Worm (Caenorhabditis elegans) whole organism, late embryonic: ENCODE data around the gene Y5H2A.1.

Experiments used
- T23F11.4 ChIP-seq: fragments of 200-800 bp; sonication (Bioruptor generic); optimal IDR thresholded peaks from 2 replicates; lab custom pipeline; 2018; ENCODE audit warnings: mild to moderate bottlenecking, missing genetic modification characterization, missing compliant biosample characterization
- Y22D7AL.16 ChIP-seq: sonication (generic microtip); optimal IDR thresholded peaks from 2 replicates; lab custom pipeline; 2016; ENCODE audit warnings: missing genetic modification characterization, missing compliant biosample characterization
- ahr-1 ChIP-seq: sonication (generic microtip); optimal IDR thresholded peaks from 2 replicates; lab custom pipeline; 2016; ENCODE audit warnings: missing genetic modification characterization, missing compliant biosample characterization
- ama-1 ChIP-seq: fragments of 150-350 bp; optimal IDR thresholded peaks from 2 replicates; lab custom pipeline; 2014
- ceh-18 ChIP-seq: sonication (generic microtip); optimal IDR thresholded peaks from 2 replicates; lab custom pipeline; 2016; ENCODE audit warnings: missing genetic modification characterization, missing compliant biosample characterization
- ceh-2 ChIP-seq: sonication (generic microtip); optimal IDR thresholded peaks from 2 replicates; lab custom pipeline; 2016; ENCODE audit warnings: missing genotype, missing genetic modification characterization, missing compliant biosample characterization
- ceh-24 ChIP-seq: sonication (generic microtip); optimal IDR thresholded peaks from 2 replicates; lab custom pipeline; 2016; ENCODE audit warnings: mild to moderate bottlenecking, missing genetic modification characterization, missing compliant biosample characterization
- ceh-30 ChIP-seq: fragments of 150-350 bp; optimal IDR thresholded peaks from 2 replicates; lab custom pipeline; 2014; ENCODE audit warnings: missing biosample characterization, missing genetic modification characterization
- ceh-48 ChIP-seq: sonication (generic microtip); optimal IDR thresholded peaks from 2 replicates; lab custom pipeline; 2016; ENCODE audit warnings: missing genetic modification characterization, inconsistent platforms, missing compliant biosample characterization
- ceh-6 ChIP-seq: fragments of 200-800 bp; sonication (Bioruptor generic); optimal IDR thresholded peaks from 2 replicates; lab custom pipeline; 2018; ENCODE audit warnings: mild to moderate bottlenecking, missing genetic modification characterization, missing compliant biosample characterization
- ceh-9 ChIP-seq: sonication (generic microtip); optimal IDR thresholded peaks from 2 replicates; lab custom pipeline; 2016; ENCODE audit warnings: mild to moderate bottlenecking, missing genetic modification characterization, inconsistent platforms, missing compliant biosample characterization
- dmd-4 ChIP-seq: sonication (generic microtip); optimal IDR thresholded peaks from 2 replicates; lab custom pipeline; 2016; ENCODE audit warnings: borderline replicate concordance, missing genetic modification characterization, missing compliant biosample characterization
- dve-1 ChIP-seq: sonication (generic microtip); optimal IDR thresholded peaks from 2 replicates; lab custom pipeline; 2017; ENCODE audit warnings: antibody characterized with exemption, mild to moderate bottlenecking, missing genetic modification characterization, missing compliant biosample characterization
- eyg-1 ChIP-seq: sonication (generic microtip); optimal IDR thresholded peaks from 2 replicates; lab custom pipeline; 2016; ENCODE audit warnings: missing genotype, missing genetic modification characterization, missing compliant biosample characterization
- fkh-10 ChIP-seq: fragments of 150-350 bp; optimal IDR thresholded peaks from 2 replicates; lab custom pipeline; 2014; ENCODE audit warnings: missing biosample characterization, missing genetic modification reagents, missing genetic modification characterization
- fkh-6 ChIP-seq: sonication (generic microtip); optimal IDR thresholded peaks from 2 replicates; lab custom pipeline; 2016; ENCODE audit warnings: missing genetic modification characterization, missing compliant biosample characterization
- hlh-30 ChIP-seq: sonication (generic microtip); optimal IDR thresholded peaks from 2 replicates; lab custom pipeline; 2017; ENCODE audit warnings: antibody characterized with exemption, missing genetic modification characterization, missing compliant biosample characterization; ENCODE audit not compliant: insufficient read depth
- lin-11 ChIP-seq: fragments of 200-800 bp; sonication (Bioruptor generic); optimal IDR thresholded peaks from 2 replicates; lab custom pipeline; 2018; ENCODE audit warnings: mild to moderate bottlenecking, missing genetic modification characterization, missing compliant biosample characterization
- madf-2 ChIP-seq: sonication (generic microtip); optimal IDR thresholded peaks from 2 replicates; lab custom pipeline; 2017; ENCODE audit warnings: missing genetic modification characterization, missing compliant biosample characterization
- mec-3 ChIP-seq: sonication (generic microtip); optimal IDR thresholded peaks from 2 replicates; lab custom pipeline; 2016; ENCODE audit warnings: borderline replicate concordance, missing genetic modification characterization, missing compliant biosample characterization
- nfya-1 ChIP-seq: sonication (generic microtip); optimal IDR thresholded peaks from 2 replicates; lab custom pipeline; 2017; ENCODE audit warnings: missing genetic modification characterization, mild to moderate bottlenecking, missing compliant biosample characterization, antibody characterized with exemption, moderate library complexity
- nhr-11 ChIP-seq: fragments of 150-350 bp; optimal IDR thresholded peaks from 2 replicates; lab custom pipeline; 2014; ENCODE audit warnings: missing biosample characterization, missing genetic modification characterization
- npax-4 ChIP-seq: sonication (generic microtip); optimal IDR thresholded peaks from 2 replicates; lab custom pipeline; 2016; ENCODE audit warnings: missing genetic modification characterization, missing compliant biosample characterization
- odd-2 ChIP-seq: sonication (generic microtip); optimal IDR thresholded peaks from 2 replicates; lab custom pipeline; 2017; ENCODE audit warnings: antibody characterized with exemption, mild to moderate bottlenecking, missing genetic modification characterization, missing compliant biosample characterization
- pax-1 ChIP-seq: fragments of 150-350 bp; optimal IDR thresholded peaks from 2 replicates; lab custom pipeline; 2014; ENCODE audit warnings: missing biosample characterization, missing genetic modification characterization
- pha-2 ChIP-seq: sonication (generic microtip); optimal IDR thresholded peaks from 2 replicates; lab custom pipeline; 2017; ENCODE audit warnings: mild to moderate bottlenecking, missing genetic modification characterization, missing compliant biosample characterization
- pqm-1 ChIP-seq: sonication (generic microtip); optimal IDR thresholded peaks from 2 replicates; lab custom pipeline; 2016; ENCODE audit warnings: missing genetic modification characterization, missing compliant biosample characterization
- ref-2 ChIP-seq: sonication (generic microtip); optimal IDR thresholded peaks from 2 replicates; lab custom pipeline; 2016; ENCODE audit warnings: missing genetic modification characterization, missing compliant biosample characterization
- rnt-1 ChIP-seq: sonication (generic microtip); optimal IDR thresholded peaks from 2 replicates; lab custom pipeline; 2016; ENCODE audit warnings: missing genetic modification characterization, missing compliant biosample characterization
- sdc-2 ChIP-seq: sonication (generic microtip); optimal IDR thresholded peaks from 2 replicates; lab custom pipeline; 2016; ENCODE audit warnings: missing genotype, missing genetic modification characterization, missing compliant biosample characterization
- sox-2 ChIP-seq: fragments of 200-800 bp; sonication (Bioruptor generic); IDR thresholded peaks from 2 replicates; pipeline ENCODE4 v1.3.6; 2022; ENCODE audit warnings: missing genetic modification reagents, missing genetic modification characterization, missing compliant biosample characterization
- tbx-2 ChIP-seq: sonication (generic microtip); optimal IDR thresholded peaks from 2 replicates; lab custom pipeline; 2016; ENCODE audit warnings: missing genetic modification characterization, missing compliant biosample characterization
- ttx-3 ChIP-seq: sonication (generic microtip); optimal IDR thresholded peaks from 2 replicates; lab custom pipeline; 2016; ENCODE audit warnings: missing genetic modification reagents, missing genetic modification characterization, missing compliant biosample characterization
- unc-42 ChIP-seq: sonication (generic microtip); optimal IDR thresholded peaks from 2 replicates; lab custom pipeline; 2016; ENCODE audit warnings: missing genotype, missing genetic modification characterization, missing compliant biosample characterization
- unc-55 ChIP-seq: sonication (generic microtip); optimal IDR thresholded peaks from 2 replicates; lab custom pipeline; 2017; ENCODE audit warnings: missing biosample characterization, missing genetic modification reagents, missing genetic modification characterization
- zip-5 ChIP-seq: sonication (generic microtip); optimal IDR thresholded peaks from 2 replicates; lab custom pipeline; 2016; ENCODE audit warnings: missing genetic modification characterization, missing compliant biosample characterization

The Y5H2A.1 gene

ce11 chrV:2228781-2229180, 42.9 kb downstream of the Y5H2A.1 start, which contains the start of gene nhr-126:
TSS of gene nhr-126 (plus strand) at chrV:2229081.
- no peak for TF ChIP-seq eyg-1 (tag; lab: Kevin White, UChicago)
- no peak for TF ChIP-seq npax-4
- TF ChIP-seq dmd-4, result no peak
- no peak for TF ChIP-seq ceh-6 (GFP tag; lab: Kevin White, UChicago)
- TF ChIP-seq pax-1 (tag; lab: Kevin White, UChicago), result no peak
- TF ChIP-seq pqm-1 (tag; lab: Kevin White, UChicago), result no peak
- TF ChIP-seq lin-11 (tag; lab: Kevin White, UChicago), result no peak
- no peak for TF ChIP-seq nfya-1 (tag; lab: Kevin White, UChicago)
- TF ChIP-seq ceh-9 (tag; lab: Kevin White, UChicago), result no peak
- TF ChIP-seq odd-2 (tag; lab: Kevin White, UChicago), result no peak
- TF ChIP-seq ttx-3, result no peak
- no peak for TF ChIP-seq ceh-18 (tag; lab: Kevin White, UChicago)
- TF ChIP-seq T23F11.4 (GFP tag; lab: Kevin White, UChicago), result no peak
- TF ChIP-seq sox-2, result no peak
- TF ChIP-seq mec-3 (tag; lab: Kevin White, UChicago), result no peak

- no peak for TF ChIP-seq unc-55 (GFP tag; lab: Kevin White, UChicago)
- no peak for TF ChIP-seq pqm-1 (tag; lab: Kevin White, UChicago)
- TF ChIP-seq fkh-6 (tag; lab: Kevin White, UChicago), result no peak
- TF ChIP-seq dve-1 (tag; lab: Kevin White, UChicago), result no peak
- TF ChIP-seq ahr-1 (tag; lab: Kevin White, UChicago), result no peak
- TF ChIP-seq ceh-24 (tag; lab: Kevin White, UChicago), result no peak
- no peak for TF ChIP-seq sox-2
- TF ChIP-seq unc-42 (tag; lab: Kevin White, UChicago), result no peak
- no peak for TF ChIP-seq mec-3 (tag; lab: Kevin White, UChicago)
- TF ChIP-seq zip-5 (tag; lab: Kevin White, UChicago), result no peak
- TF ChIP-seq nhr-11 (tag; lab: Kevin White, UChicago), result no peak
- TF ChIP-seq ceh-48 (tag; lab: Kevin White, UChicago), result no peak
These were observed 44.7 kb downstream of the Y5H2A.1 start, which contains the start of gene nhr-18 for ce11 chrV:2226903-2227302. TSS of gene nhr-18 (plus strand) at chrV:2227203.

- TF ChIP-seq ref-2 (tag; lab: Kevin White, UChicago) (no peak), ttx-3 (no peak), Y22D7AL.16 (tag; lab: Kevin White, UChicago) (no peak), unc-55 (GFP tag; lab: Kevin White, UChicago) (no peak), nhr-11 (tag; lab: Kevin White, UChicago) (no peak), hlh-30 (tag; lab: Kevin White, UChicago) (no peak), ceh-30 (tag; lab: Kevin White, UChicago) (no peak), rnt-1 (tag; lab: Kevin White, UChicago) (no peak), sdc-2 (tag; lab: Kevin White, UChicago) (no peak), pha-2 (tag; lab: Kevin White, UChicago) (no peak), ama-1 (no peak), fkh-10 (GFP tag; lab: Kevin White, UChicago) (no peak), ceh-2 (tag; lab: Kevin White, UChicago) (no peak)
These were observed 46.5 kb downstream of the Y5H2A.1 start, which contains the start of gene nhr-103 for ce11 chrV:2225130-2225529. TSS of gene nhr-103 (plus strand) at chrV:2225430.

ce11 chrV:2221764-2222163, 49.9 kb downstream of the Y5H2A.1 start, which contains the start of gene nhr-128:
TSS of gene nhr-128 (plus strand) at chrV:2222064.
- TF ChIP-seq tbx-2 (tag; lab: Kevin White, UChicago), result no peak
- no peak for TF ChIP-seq madf-2
